Worm (Caenorhabditis elegans): ENCODE results near the gene T24E12.13.

- TF ChIP-seq dao-5 (tag; optimal IDR thresholded peaks at IDR 0.05): no peak
- TF ChIP-seq him-1 (tag; optimal IDR thresholded peaks at IDR 0.05): no peak
Measured at ce11 chrII:3786538-3786937, 713 bp upstream of the T24E12.13 start.
